Worm (Caenorhabditis elegans): Measurements from ENCODE around the gene irld-15.

Gene irld-15

DNA sequence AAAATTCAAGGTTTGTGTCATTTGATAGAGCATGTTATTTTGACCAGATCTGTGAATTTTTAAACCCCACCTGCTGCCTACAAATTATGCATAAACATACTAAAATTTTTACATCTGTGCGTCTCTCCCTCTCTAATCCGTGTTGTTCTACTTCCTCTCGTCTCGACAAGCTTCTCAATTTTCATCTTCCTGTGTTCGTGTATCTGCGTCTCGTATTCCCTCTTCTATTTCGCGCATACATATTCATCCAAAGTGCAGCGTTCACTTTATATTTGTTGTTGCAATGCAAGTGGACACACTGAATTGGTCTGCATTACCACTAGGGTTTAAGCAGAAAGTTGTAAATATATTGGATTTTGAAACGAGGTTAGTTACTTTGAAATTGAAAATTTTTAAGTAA lies 25.1 kb downstream of the irld-15 start, which contains the start of gene fbxa-137:
TSS of gene fbxa-137 (plus strand) at position 274 of the 400 bp plus-strand sequence.
- TF ChIP-seq hmg-11 (tag; optimal IDR thresholded peaks at IDR 0.05) = no peak
- no peak for TF ChIP-seq unc-62 (GFP tag; optimal IDR thresholded peaks at IDR 0.05)
- no peak for TF ChIP-seq egl-5 (tag; optimal IDR thresholded peaks at IDR 0.05)
- TF ChIP-seq lsy-12 (tag; optimal IDR thresholded peaks at IDR 0.05) = no peak
- TF ChIP-seq elt-3 (tag; optimal IDR thresholded peaks at IDR 0.05) = no peak
- TF ChIP-seq jun-1 (tag; optimal IDR thresholded peaks at IDR 0.05) = no peak
- TF ChIP-seq nhr-28 (tag; optimal IDR thresholded peaks at IDR 0.05) = no peak
- no peak for TF ChIP-seq skn-1 (tag; optimal IDR thresholded peaks at IDR 0.05)
- TF ChIP-seq nhr-12 (tag; optimal IDR thresholded peaks at IDR 0.05) = no peak
- TF ChIP-seq ceh-82 (tag; optimal IDR thresholded peaks at IDR 0.05) = no peak
- no peak for TF ChIP-seq mdl-1 (tag; optimal IDR thresholded peaks at IDR 0.05)
- TF ChIP-seq pqm-1 (tag; optimal IDR thresholded peaks at IDR 0.05) = no peak
- no peak for TF ChIP-seq aly-2 (tag; optimal IDR thresholded peaks at IDR 0.05)
- no peak for TF ChIP-seq ama-1 (optimal IDR thresholded peaks at IDR 0.05)
- TF ChIP-seq fkh-10 (GFP tag; optimal IDR thresholded peaks at IDR 0.05) = no peak
- no peak for TF ChIP-seq ztf-4 (tag; optimal IDR thresholded peaks at IDR 0.05)
- TF ChIP-seq ZK546.5 (tag; optimal IDR thresholded peaks at IDR 0.05) = no peak
- TF ChIP-seq nhr-237 (tag; optimal IDR thresholded peaks at IDR 0.05) = no peak
- TF ChIP-seq daf-12 (tag; optimal IDR thresholded peaks at IDR 0.05) = no peak

DNA sequence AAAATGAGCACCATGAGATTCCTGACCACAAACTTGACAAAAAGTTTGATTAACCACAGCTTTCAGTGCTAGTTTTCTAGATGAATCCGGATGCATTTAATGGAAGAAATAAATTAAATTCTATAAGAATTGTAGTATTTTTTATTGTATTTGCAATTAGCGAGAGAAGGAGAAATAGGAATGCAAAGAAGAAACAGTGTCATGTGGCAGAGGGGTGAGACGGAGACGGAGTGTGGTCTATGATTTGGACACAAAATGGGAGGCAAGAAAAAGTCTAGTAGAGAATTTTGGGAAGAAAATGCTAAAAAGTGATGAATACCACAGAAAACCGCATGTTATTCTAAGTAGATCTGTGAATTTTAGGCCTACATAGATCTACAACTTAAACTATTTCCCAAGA lies 25.6 kb downstream of the irld-15 start, which contains the start of gene nhr-59:
TSS of gene nhr-59 (minus strand) at position 214 of the 400 bp plus-strand sequence.
- TF ChIP-seq pha-4 (tag; optimal IDR thresholded peaks at IDR 0.05) (peak; percentile 44), pqm-1 (tag; optimal IDR thresholded peaks at IDR 0.05) (peak; percentile 4), unc-39 (tag; optimal IDR thresholded peaks at IDR 0.05) (no peak), elt-2 (tag; optimal IDR thresholded peaks at IDR 0.05) (peak; percentile 1)

DNA sequence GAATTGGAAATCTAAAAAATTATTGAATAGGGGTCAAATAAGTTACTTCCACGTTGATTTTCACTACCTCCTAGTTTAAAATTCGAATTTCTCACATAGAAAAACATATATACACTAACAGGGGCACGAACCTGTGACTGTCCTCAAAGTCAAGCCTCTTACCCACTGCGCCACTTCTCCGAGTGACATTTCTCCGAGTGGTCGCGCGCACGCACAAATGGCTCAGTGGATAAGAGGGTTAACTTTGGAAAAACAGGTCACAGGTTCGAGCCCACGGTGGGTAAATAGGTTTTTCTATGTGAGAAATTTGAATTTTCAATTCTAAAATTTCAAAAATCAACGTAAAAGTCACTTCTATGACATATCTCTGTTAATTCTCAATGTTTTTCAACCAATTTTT lies 26.4 kb downstream of the irld-15 start:
- TF ChIP-seq pqm-1 (tag; optimal IDR thresholded peaks at IDR 0.05) = peak; percentile 2
- no peak for TF ChIP-seq egl-5 (tag; optimal IDR thresholded peaks at IDR 0.05)
- TF ChIP-seq lin-15B (tag; optimal IDR thresholded peaks at IDR 0.05) = peak; percentile 10
- peak; percentile 21 for TF ChIP-seq pha-4 (tag; optimal IDR thresholded peaks at IDR 0.05)
- no peak for TF ChIP-seq elt-1 (tag; optimal IDR thresholded peaks at IDR 0.05)

DNA sequence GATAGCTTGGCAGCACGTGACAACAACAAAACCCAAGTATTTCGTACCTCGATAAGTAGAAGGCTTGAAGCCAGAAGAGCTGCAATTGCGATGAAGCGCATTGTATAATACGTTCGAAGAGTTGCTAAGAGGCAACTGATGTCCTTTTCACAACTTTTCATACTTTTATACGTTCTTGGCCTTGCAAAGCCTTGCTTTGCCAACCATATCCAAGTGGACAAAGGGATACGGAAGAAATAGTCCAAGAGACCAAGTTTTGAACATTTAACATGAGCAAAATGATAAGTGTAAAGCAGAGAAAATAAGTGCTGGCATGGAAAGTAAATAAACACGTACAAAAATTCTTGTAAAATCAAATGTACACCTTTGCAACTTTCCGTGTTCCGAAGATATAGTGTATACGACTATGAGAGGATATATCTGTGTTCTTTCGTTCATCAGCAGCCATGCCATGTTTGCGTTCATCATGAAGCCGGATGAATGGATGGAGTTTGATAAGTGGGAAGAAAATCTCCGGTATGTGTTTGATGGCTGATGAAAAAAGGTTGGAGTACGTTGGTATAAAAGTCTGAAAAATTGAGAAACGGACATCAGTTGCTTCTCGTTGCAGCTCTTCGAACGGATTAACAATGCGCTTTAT lies 29.3 kb downstream of the irld-15 start, which contains the start of the genes Y5H2A.4 and abu-4:
TSS of gene Y5H2A.4 (minus strand) at position 101 of the 640 bp plus-strand sequence.
TSS of gene abu-4 (plus strand) at position 590 of the 640 bp plus-strand sequence.
- TF ChIP-seq hmg-11 (tag; optimal IDR thresholded peaks at IDR 0.05) (no peak), ztf-11 (tag; optimal IDR thresholded peaks at IDR 0.05) (no peak), sea-2 (GFP tag; optimal IDR thresholded peaks at IDR 0.05) (no peak), nhr-67 (tag; optimal IDR thresholded peaks at IDR 0.05) (no peak), pha-4 (tag; optimal IDR thresholded peaks at IDR 0.05) (no peak), snpc-4 (tag; optimal IDR thresholded peaks at IDR 0.05) (no peak), fos-1 (tag; optimal IDR thresholded peaks at IDR 0.05) (no peak), ceh-82 (tag; optimal IDR thresholded peaks at IDR 0.05) (no peak), nhr-43 (tag; optimal IDR thresholded peaks at IDR 0.05; ENCODE audit: poor library complexity, severe bottlenecking) (no peak), mdl-1 (tag; optimal IDR thresholded peaks at IDR 0.05) (no peak), lin-15B (tag; optimal IDR thresholded peaks at IDR 0.05) (no peak), ZK546.5 (tag; optimal IDR thresholded peaks at IDR 0.05) (no peak), eor-1 (tag; optimal IDR thresholded peaks at IDR 0.05) (no peak), nhr-28 (tag; optimal IDR thresholded peaks at IDR 0.05) (no peak), nhr-12 (tag; optimal IDR thresholded peaks at IDR 0.05) (no peak), daf-12 (tag; optimal IDR thresholded peaks at IDR 0.05) (no peak), unc-39 (tag; optimal IDR thresholded peaks at IDR 0.05) (no peak), pqm-1 (tag; optimal IDR thresholded peaks at IDR 0.05) (no peak), tbx-2 (tag; optimal IDR thresholded peaks at IDR 0.05) (no peak)

DNA sequence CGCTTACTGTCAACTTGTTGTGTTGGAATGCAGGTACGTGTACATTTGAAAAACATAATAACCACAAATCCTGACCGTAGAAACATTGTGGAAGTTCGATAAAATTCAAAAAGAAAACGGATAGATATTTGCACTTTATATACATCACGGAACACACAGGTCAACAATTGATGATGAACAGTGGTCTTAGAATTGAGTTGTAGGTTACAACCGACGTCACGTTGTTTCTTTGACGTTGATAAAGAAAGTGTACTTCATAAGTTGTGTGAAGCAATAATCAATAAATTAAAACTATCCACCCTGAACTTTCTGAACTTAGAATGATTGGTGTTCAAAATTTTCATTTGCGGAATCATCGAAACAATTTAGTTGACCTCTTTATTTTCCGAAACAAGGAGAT lies 31.9 kb downstream of the irld-15 start, which contains the start of gene Y5H2A.1:
TSS of gene Y5H2A.1 (minus strand) at position 101 of the 400 bp plus-strand sequence.
- no peak for TF ChIP-seq nhr-28 (tag; optimal IDR thresholded peaks at IDR 0.05)
